Fruit fly (Drosophila melanogaster): Measurements from ENCODE around the gene Ir68a.

The Ir68a gene

DNA sequence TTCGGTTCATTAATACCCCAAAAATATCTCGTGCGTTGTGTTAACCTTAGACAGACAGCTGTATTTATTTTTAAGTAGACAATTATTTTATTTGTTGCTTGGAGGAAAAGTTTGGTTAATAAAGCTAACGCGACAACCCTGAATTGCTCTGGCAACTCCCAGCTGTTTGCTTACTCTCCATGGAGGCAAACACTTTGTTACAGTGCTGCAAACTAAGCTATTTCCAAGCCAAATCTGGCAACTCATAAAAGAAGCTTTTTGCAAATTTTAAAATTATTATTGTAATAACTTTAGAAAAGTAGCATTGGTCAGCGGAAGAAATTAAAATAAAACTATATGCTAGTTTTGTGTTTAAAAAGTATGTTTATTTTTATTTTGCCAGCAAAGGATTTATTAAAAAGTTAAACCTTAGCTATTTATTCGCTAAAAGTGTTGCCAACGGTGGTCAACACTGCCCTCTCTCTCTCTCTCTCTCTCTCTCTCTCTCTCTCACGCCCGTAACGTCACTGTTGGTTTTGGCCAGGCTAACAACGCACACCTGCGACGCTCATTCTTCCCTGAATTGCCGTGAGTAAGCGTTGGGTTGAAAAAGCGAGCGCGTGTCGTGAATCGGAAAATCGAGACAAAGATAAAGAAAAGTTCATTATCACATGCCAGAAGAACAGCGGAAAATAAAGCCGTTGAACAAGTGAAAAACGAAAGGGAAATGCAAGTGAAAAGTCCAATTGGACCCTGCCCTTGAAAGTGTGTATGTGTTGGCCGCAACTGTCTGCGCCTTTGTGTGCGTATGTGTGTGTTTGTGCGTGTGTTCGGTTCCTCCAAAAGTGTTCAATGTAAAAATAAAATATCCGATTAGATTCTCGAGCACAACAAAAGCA, 20.5 kb downstream of the Ir68a start:
- TF ChIP-seq CTCF (optimal IDR thresholded peaks at IDR 0.05) (no peak), CG8478 (optimal IDR thresholded peaks at IDR 0.05) (no peak)

DNA sequence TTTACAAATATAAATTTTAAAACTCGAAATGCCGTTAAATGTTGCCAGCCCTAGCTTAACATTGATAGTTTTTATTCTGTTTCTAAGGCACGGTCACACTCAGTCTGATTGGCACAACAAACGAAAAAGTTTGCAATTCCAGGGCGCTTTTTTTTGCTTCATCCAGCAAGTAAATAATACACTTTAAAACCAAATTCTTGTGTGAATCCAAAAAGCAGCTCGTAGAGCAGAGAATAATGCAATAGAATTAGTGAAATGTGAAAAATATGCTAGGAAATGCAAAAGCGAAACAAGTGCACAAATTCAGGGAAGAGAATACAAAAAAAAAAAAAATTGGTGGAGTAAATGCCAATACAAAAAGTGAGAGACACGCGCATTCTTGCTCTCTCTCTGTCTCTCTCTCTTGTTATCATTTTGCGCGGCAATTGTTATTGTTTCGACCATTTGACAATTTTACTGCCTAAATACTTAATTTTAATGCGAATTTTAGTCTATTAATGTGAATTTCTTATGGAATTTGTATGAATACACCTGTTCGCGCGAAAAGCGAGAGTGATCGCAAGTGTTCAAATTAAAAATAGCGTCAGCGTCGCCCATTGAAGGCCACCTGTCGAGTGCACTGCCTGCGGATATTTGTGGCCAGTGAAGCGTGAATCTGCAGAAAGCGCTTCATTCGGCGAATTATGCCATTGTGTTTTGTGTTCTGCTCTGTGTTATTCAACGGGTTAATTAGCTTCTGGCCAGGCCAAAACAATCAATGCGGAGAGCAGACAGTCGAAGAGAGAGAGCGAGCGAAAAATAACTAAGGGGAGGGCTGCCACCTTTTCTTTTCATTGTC, 21.4 kb downstream of the Ir68a start, which contains the start of gene CG42671:
Gene CG42671, plus strand, starts transcription at position 100 of the 838 bp plus-strand sequence.
- no peak for TF ChIP-seq CG8478 (optimal IDR thresholded peaks at IDR 0.05)
- no peak for TF ChIP-seq CTCF (optimal IDR thresholded peaks at IDR 0.05)

DNA sequence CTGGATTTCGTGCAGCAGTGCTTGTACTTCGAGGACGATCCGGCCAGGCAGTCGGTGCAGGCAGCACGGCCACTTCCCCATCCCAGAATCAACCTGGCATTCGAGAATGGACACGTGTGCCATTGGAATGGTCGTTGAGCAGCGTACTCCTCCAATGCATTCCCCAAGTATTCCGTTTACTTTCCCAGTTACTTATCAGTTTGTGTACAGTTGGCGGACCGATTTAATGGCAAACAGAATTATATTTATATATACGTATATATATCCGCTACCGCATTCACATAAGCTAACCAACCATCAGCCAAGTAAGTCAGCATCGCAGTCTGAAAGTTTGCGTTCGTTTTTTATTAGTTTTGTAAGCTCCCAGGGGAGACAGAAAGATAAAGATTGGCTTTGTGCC, 22.4 kb downstream of the Ir68a start:
- TF ChIP-seq CG8478 (optimal IDR thresholded peaks at IDR 0.05) (no peak), CTCF (optimal IDR thresholded peaks at IDR 0.05) (no peak)

DNA sequence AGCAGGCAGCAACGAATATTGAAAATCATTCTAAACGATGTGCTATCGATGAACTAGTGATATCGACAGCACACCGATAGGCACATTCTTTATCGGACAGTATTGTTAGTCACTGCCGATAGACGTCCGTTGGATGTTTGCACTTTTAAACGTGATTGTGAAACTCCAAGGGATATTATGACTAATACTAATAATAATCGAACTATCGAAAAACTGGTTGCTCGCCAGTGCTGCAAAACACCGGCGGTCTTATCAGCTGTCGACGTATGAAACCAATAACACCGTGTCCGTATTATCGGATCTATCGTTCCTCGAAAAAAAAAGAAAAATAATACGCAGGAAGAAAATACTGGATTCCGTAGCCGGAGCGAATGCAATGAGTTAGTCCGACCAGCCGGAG, 25.5 kb downstream of the Ir68a start, which contains the start of the genes Ube3a and CG7600:
Gene Ube3a, minus strand, starts transcription at position 67 of the 400 bp plus-strand sequence.
Gene CG7600, plus strand, starts transcription at position 270 of the 400 bp plus-strand sequence.
- TF ChIP-seq CTCF (optimal IDR thresholded peaks at IDR 0.05) (peak in 1 of 2 experiments; percentile 54), CG8478 (optimal IDR thresholded peaks at IDR 0.05) (no peak)

DNA sequence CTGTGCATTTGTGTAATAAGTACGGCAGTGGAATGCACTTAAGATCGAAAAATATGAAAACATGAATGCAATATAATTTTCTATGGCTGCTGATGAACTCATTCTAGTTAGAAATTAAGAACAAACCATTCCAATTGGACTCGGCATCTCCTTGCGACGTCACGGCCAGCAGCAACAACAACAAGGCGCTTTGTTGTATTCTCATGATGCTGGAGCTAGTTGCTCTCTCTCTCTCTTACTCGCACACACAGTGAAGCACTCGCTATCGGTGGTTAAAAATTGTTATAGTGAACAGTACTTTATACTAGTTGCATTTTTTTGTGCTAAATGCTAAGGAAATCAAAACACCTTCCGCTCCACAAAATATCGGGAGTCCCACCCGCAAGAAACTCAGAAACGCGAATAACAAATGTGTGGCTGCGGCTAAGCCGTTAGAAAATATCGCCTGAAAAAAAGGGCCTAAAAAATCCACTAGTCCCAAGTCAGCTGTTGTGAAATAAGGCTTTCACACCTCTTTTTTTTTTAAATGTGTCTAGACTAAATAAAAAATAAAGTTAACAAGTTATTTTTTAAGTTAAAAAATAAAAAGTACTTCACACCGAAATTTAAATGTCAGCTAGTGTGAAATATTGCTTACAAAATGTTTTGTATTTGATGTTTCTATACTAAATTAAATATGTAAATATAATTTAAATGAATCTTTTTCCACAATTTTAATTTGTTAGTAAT, 30.2 kb downstream of the Ir68a start, which contains the start of gene Plod:
Gene Plod, minus strand, starts transcription at position 409 of the 729 bp plus-strand sequence.
- TF ChIP-seq CTCF (optimal IDR thresholded peaks at IDR 0.05) (peak in 1 of 2 experiments; percentile 28), CG8478 (optimal IDR thresholded peaks at IDR 0.05) (no peak)

dm6 chr3L:11204852-11205251, 31.2 kb downstream of the Ir68a start:
- no peak for TF ChIP-seq CTCF (optimal IDR thresholded peaks at IDR 0.05)
- TF ChIP-seq CG8478 (optimal IDR thresholded peaks at IDR 0.05) = no peak

DNA sequence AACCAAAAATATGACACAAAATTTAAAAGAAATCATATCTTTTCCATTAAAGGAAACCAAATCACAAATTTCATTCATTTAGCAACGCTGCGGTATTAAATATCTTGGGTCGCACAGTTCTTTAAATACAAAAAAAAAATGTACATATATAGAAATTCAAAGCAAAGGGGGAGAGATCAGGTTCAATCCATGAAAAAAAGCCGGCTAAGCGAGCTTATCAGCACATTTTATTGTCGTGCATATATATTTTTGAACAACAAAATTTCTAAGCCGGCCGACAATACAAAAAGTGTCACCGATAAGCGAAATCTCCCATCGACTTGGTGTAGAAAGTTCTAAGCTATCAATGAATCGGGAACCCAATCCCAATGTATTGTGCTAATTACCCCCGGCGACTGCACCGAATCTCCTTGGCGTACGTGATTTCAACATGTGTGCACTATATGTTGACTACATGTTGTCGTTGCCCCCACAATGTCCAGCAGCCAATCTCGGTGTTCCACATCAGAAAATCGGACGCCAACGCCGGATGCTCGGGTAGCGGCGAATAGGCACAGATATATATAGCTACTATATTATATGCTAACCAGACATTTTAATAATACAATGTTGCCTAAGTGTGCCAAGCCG, 32.1 kb downstream of the Ir68a start:
- TF ChIP-seq CTCF (optimal IDR thresholded peaks at IDR 0.05) (no peak), CG8478 (optimal IDR thresholded peaks at IDR 0.05) (no peak)

dm6 chr3L:11201051-11201450, 35.0 kb downstream of the Ir68a start, which contains the start of gene nkt:
TSS of gene nkt (plus strand) at chr3L:11201351.
- TF ChIP-seq CTCF (optimal IDR thresholded peaks at IDR 0.05) (no peak), CG8478 (optimal IDR thresholded peaks at IDR 0.05) (no peak)

dm6 chr3L:11199320-11199719, 36.7 kb downstream of the Ir68a start, which contains the start of gene CG7607:
TSS of gene CG7607 (plus strand) at chr3L:11199620.
- TF ChIP-seq CTCF (optimal IDR thresholded peaks at IDR 0.05) (no peak), CG8478 (optimal IDR thresholded peaks at IDR 0.05) (no peak)

- no peak for TF ChIP-seq CG8478 (optimal IDR thresholded peaks at IDR 0.05)
- no peak for TF ChIP-seq CTCF (optimal IDR thresholded peaks at IDR 0.05)
Measured at dm6 chr3L:11198375-11198774, 37.6 kb downstream of the Ir68a start.

DNA sequence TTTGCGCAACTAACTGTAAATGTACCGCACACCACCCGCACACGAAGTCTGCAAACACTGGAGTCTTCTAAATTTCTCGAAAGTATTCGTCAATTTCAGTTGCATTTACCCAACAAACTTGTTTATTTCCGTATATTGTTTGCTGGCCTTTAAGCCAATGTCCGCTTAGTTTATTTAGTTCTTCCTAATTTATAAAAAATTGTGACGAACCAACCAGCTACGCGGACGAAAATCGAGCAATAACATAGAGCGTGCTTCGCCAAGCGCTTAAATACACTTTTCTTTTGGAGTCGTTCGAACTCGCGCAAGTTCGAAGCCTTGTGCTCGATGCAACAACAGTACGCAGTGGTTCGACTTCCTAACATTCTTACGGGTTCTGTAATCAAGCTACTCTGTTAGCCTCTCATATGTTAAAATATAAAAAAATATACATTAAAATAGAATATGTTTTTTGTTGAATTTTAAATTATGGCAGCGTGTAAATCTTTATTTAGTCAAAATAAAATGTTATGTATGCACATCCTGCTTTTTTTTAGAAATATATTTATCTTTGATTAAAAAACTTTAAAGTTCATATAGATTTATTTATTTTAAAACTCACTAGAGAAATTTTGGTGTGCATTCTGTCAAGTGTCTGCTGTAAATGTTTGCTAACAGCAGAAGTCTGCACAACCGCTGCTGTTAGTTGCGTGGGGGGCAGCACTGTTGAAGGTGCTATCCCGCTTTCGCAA, 38.6 kb downstream of the Ir68a start, which contains the start of gene GlcAT-P:
Gene GlcAT-P, minus strand, starts transcription at position 246 of the 731 bp plus-strand sequence.
- no peak for TF ChIP-seq CTCF (optimal IDR thresholded peaks at IDR 0.05)
- no peak for TF ChIP-seq CG8478 (optimal IDR thresholded peaks at IDR 0.05)

DNA sequence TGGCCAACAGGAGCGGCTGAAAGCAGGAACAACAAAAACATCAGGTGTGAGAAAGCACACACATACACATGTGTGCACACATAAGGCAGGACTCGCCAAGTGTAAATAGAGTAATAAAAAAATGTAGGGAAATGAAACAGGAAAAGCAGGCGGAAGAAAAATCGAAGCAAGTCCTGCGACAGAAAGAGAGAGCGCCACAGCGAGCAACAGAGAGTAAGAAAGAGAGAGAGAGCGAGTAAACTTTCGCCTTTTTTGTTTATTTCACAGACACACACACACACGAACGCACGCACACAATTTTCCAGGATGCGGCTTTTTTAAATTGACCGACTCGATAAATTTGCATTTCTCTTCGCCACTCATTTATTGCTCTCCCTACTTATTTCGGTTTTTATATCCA, 39.2 kb downstream of the Ir68a start:
- TF ChIP-seq CTCF (optimal IDR thresholded peaks at IDR 0.05) (no peak), CG8478 (optimal IDR thresholded peaks at IDR 0.05) (no peak)

DNA sequence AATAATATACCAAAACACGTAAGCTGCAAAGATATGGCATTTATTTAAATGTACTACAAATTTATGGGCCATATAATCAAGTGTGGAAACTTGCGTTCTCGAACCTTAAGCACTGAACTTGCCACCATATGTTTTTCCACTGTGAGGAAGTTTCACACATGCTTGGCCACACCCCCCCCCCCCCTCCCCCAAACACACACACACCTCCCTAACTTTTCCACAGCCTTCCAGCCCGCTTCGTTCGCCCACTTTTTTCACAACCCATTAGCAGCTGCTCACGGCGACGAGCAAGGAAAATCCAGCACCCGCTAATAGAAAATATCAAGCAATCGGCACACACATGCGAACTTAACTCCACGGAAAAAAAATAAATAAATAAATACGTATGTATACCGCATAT, 40.7 kb downstream of the Ir68a start:
- no peak for TF ChIP-seq CG8478 (optimal IDR thresholded peaks at IDR 0.05)
- TF ChIP-seq CTCF (optimal IDR thresholded peaks at IDR 0.05) = no peak
